Fruit fly (Drosophila melanogaster) whole organism, adult: ENCODE measurements around the gene drm.

ENCODE experiments used
- CG7101 ChIP-seq: fragments of 200-800 bp; sonication (Bioruptor generic); optimal IDR thresholded peaks from 2 replicates; lab custom pipeline; 2018; ENCODE audit warnings: missing biosample characterization, mild to moderate bottlenecking, missing genetic modification characterization, moderate library complexity
- Crg-1 ChIP-seq: fragments of 200-800 bp; sonication (Bioruptor generic); optimal IDR thresholded peaks from 2 replicates; lab custom pipeline; 2016; ENCODE audit warnings: missing biosample characterization, missing genetic modification characterization
- Hr96 ChIP-seq: fragments of 200-800 bp; sonication (Bioruptor generic); optimal IDR thresholded peaks from 2 replicates; lab custom pipeline; 2016; ENCODE audit warnings: missing biosample characterization, missing genetic modification characterization
- Mnt ChIP-seq: fragments of 200-800 bp; sonication (Bioruptor generic); optimal IDR thresholded peaks from 2 replicates; lab custom pipeline; 2016; ENCODE audit warnings: missing biosample characterization, mild to moderate bottlenecking, missing genetic modification characterization
- cic ChIP-seq: fragments of 200-800 bp; sonication (Bioruptor generic); optimal IDR thresholded peaks from 2 replicates; lab custom pipeline; 2017; ENCODE audit warnings: missing biosample characterization, mild to moderate bottlenecking, missing genetic modification characterization, moderate library complexity
- kay ChIP-seq: fragments of 200-800 bp; sonication (Bioruptor generic); peaks from one replicate; lab custom pipeline; 2016; ENCODE audit warnings: missing biosample characterization, missing genetic modification characterization, borderline replicate concordance
- ovo ChIP-seq: fragments of 200-800 bp; sonication (Bioruptor generic); optimal IDR thresholded peaks from 2 replicates; lab custom pipeline; 2016; ENCODE audit warnings: missing biosample characterization, missing genetic modification characterization
- pad ChIP-seq: fragments of 200-800 bp; sonication (Bioruptor generic); optimal IDR thresholded peaks from 3 replicates; lab custom pipeline; 2017; ENCODE audit warnings: missing biosample characterization, missing genetic modification characterization, mild to moderate bottlenecking, moderate library complexity, missing genetic modification reagents
- tj ChIP-seq: fragments of 200-800 bp; sonication (Bioruptor generic); optimal IDR thresholded peaks from 3 replicates; lab custom pipeline; 2017; ENCODE audit warnings: missing biosample characterization, mild to moderate bottlenecking, missing genetic modification characterization, moderate library complexity
- toe ChIP-seq: fragments of 200-800 bp; sonication (Bioruptor generic); optimal IDR thresholded peaks from 2 replicates; lab custom pipeline; 2016; ENCODE audit warnings: missing biosample characterization, missing genetic modification characterization

dm6 chr2L:3584296-3584671, 45.2 kb downstream of the drm start:
- no peak for TF ChIP-seq cic
- TF ChIP-seq Hr96 (GFP tag; lab: Kevin White, UChicago): no peak
- no peak for TF ChIP-seq CG7101 (tag; lab: Kevin White, UChicago)
- TF ChIP-seq Crg-1 (GFP tag; lab: Kevin White, UChicago): no peak
- TF ChIP-seq tj (GFP tag; lab: Kevin White, UChicago): no peak
- TF ChIP-seq Mnt (GFP tag; lab: Kevin White, UChicago): no peak
- no peak for TF ChIP-seq kay
- TF ChIP-seq ovo (GFP tag; lab: Kevin White, UChicago): no peak
- no peak for TF ChIP-seq pad
- no peak for TF ChIP-seq toe (GFP tag; lab: Kevin White, UChicago)
